Worm (Caenorhabditis elegans): ENCODE data around the gene oig-3.

oig-3 gene

ce11 chrV:14773048-14773447, 43.6 kb downstream of the oig-3 start, which contains the start of gene haf-7:
TSS of gene haf-7 (plus strand) at chrV:14773258.
- no peak for TF ChIP-seq nhr-6 (tag; optimal IDR thresholded peaks at IDR 0.05)
- TF ChIP-seq sma-3 (GFP tag; optimal IDR thresholded peaks at IDR 0.05), result no peak
- no peak for TF ChIP-seq nhr-10 (tag; optimal IDR thresholded peaks at IDR 0.05)
- no peak for TF ChIP-seq aly-2 (tag; optimal IDR thresholded peaks at IDR 0.05)
- no peak for TF ChIP-seq ZK546.5 (tag; optimal IDR thresholded peaks at IDR 0.05)
- no peak for TF ChIP-seq nhr-77 (tag; optimal IDR thresholded peaks at IDR 0.05)
- TF ChIP-seq crh-2 (tag; optimal IDR thresholded peaks at IDR 0.05), result peak; percentile 28
- no peak for TF ChIP-seq sem-4 (tag; optimal IDR thresholded peaks at IDR 0.05)
- no peak for TF ChIP-seq ama-1 (optimal IDR thresholded peaks at IDR 0.05)
- TF ChIP-seq nhr-237 (tag; optimal IDR thresholded peaks at IDR 0.05), result no peak
- TF ChIP-seq C34F6.9 (tag; optimal IDR thresholded peaks at IDR 0.05), result peak; percentile 69
- TF ChIP-seq dmd-4 (tag; optimal IDR thresholded peaks at IDR 0.05), result no peak
- TF ChIP-seq skn-1 (tag; optimal IDR thresholded peaks at IDR 0.05), result peak; percentile 60
- TF ChIP-seq elt-1 (tag; optimal IDR thresholded peaks at IDR 0.05), result no peak
- TF ChIP-seq mdl-1 (tag; optimal IDR thresholded peaks at IDR 0.05), result no peak
- no peak for TF ChIP-seq egl-27 (tag; optimal IDR thresholded peaks at IDR 0.05)
- no peak for TF ChIP-seq nhr-21 (tag; optimal IDR thresholded peaks at IDR 0.05)
- TF ChIP-seq ztf-11 (tag; optimal IDR thresholded peaks at IDR 0.05), result no peak
- no peak for TF ChIP-seq lin-13 (GFP tag; optimal IDR thresholded peaks at IDR 0.05)
- TF ChIP-seq Y55F3AM.14 (GFP tag; optimal IDR thresholded peaks at IDR 0.05), result no peak
- no peak for TF ChIP-seq unc-62 (GFP tag; optimal IDR thresholded peaks at IDR 0.05)
- TF ChIP-seq fos-1 (tag; optimal IDR thresholded peaks at IDR 0.05), result peak; percentile 82
- no peak for TF ChIP-seq alr-1 (tag; optimal IDR thresholded peaks at IDR 0.05)
- no peak for TF ChIP-seq lin-39 (tag; optimal IDR thresholded peaks at IDR 0.05)
- no peak for TF ChIP-seq elt-3 (tag; optimal IDR thresholded peaks at IDR 0.05)
- no peak for TF ChIP-seq unc-39 (tag; optimal IDR thresholded peaks at IDR 0.05)
- TF ChIP-seq ceh-16 (tag; optimal IDR thresholded peaks at IDR 0.05), result no peak
- no peak for TF ChIP-seq ztf-1 (GFP tag; conservative IDR thresholded peaks at IDR 0.05)
- no peak for TF ChIP-seq F13H6.1 (tag; optimal IDR thresholded peaks at IDR 0.05)
- no peak for TF ChIP-seq peb-1 (tag; optimal IDR thresholded peaks at IDR 0.05)
- no peak for TF ChIP-seq snpc-4 (tag; optimal IDR thresholded peaks at IDR 0.05)
- TF ChIP-seq ceh-82 (tag; optimal IDR thresholded peaks at IDR 0.05), result no peak
- no peak for TF ChIP-seq nhr-25 (tag; optimal IDR thresholded peaks at IDR 0.05)
- TF ChIP-seq nhr-12 (tag; optimal IDR thresholded peaks at IDR 0.05), result no peak
- TF ChIP-seq mab-5 (tag; optimal IDR thresholded peaks at IDR 0.05), result no peak
- TF ChIP-seq ztf-4 (tag; optimal IDR thresholded peaks at IDR 0.05), result no peak
- peak; percentile 63 for TF ChIP-seq unc-55 (GFP tag; optimal IDR thresholded peaks at IDR 0.05)
- no peak for TF ChIP-seq lsy-2 (tag; optimal IDR thresholded peaks at IDR 0.05)
- TF ChIP-seq gmeb-1 (tag; optimal IDR thresholded peaks at IDR 0.05), result no peak
- no peak for TF ChIP-seq nhr-23 (tag; optimal IDR thresholded peaks at IDR 0.05)
- TF ChIP-seq blmp-1 (tag; optimal IDR thresholded peaks at IDR 0.05; ENCODE audit: insufficient read depth), result no peak
- TF ChIP-seq nhr-129 (tag; optimal IDR thresholded peaks at IDR 0.05), result peak; percentile 85
- TF ChIP-seq lin-11 (tag; optimal IDR thresholded peaks at IDR 0.05), result no peak
- peak; percentile 19 for TF ChIP-seq sma-9 (GFP tag; optimal IDR thresholded peaks at IDR 0.05)
- no peak for TF ChIP-seq sma-9 (tag; optimal IDR thresholded peaks at IDR 0.05)
- no peak for TF ChIP-seq zag-1 (tag; optimal IDR thresholded peaks at IDR 0.05)
- TF ChIP-seq R02D3.7 (tag; optimal IDR thresholded peaks at IDR 0.05), result no peak
- TF ChIP-seq nhr-11 (tag; optimal IDR thresholded peaks at IDR 0.05), result no peak

ce11 chrV:14779644-14780043, 50.2 kb downstream of the oig-3 start, which contains the start of the genes scrm-7 and Y50E8A.10:
TSS of gene scrm-7 (minus strand) at chrV:14779744.
TSS of gene Y50E8A.10 (plus strand) at chrV:14779996.
- TF ChIP-seq nhr-25 (tag; optimal IDR thresholded peaks at IDR 0.05) (no peak), Y55F3AM.14 (GFP tag; optimal IDR thresholded peaks at IDR 0.05) (no peak), mbf-1 (tag; optimal IDR thresholded peaks at IDR 0.05) (no peak), mdl-1 (tag; optimal IDR thresholded peaks at IDR 0.05) (no peak)
